Worm (Caenorhabditis elegans) whole organism, early embryonic: ENCODE results near the gene R07E3.6.

ENCODE experiments used
- B0310.2 ChIP-seq: sonication (generic microtip); optimal IDR thresholded peaks from 2 replicates; lab custom pipeline; 2016; ENCODE audit warnings: mild to moderate bottlenecking, missing genetic modification characterization, missing compliant biosample characterization
- F13C5.2 ChIP-seq: sonication (generic microtip); optimal IDR thresholded peaks from 2 replicates; lab custom pipeline; 2017; ENCODE audit warnings: mild to moderate bottlenecking, missing genetic modification characterization, inconsistent platforms, missing compliant biosample characterization
- aly-1 ChIP-seq: sonication (generic microtip); optimal IDR thresholded peaks from 2 replicates; lab custom pipeline; 2016; ENCODE audit warnings: missing genetic modification characterization, missing compliant biosample characterization
- ama-1 ChIP-seq: fragments of 150-350 bp; optimal IDR thresholded peaks from 2 replicates; lab custom pipeline; 2014
- ceh-13 ChIP-seq: fragments of 200-800 bp; sonication (Bioruptor generic); optimal IDR thresholded peaks from 2 replicates; lab custom pipeline; 2018; ENCODE audit warnings: mild to moderate bottlenecking, missing genetic modification characterization, missing compliant biosample characterization
- ceh-36 ChIP-seq: sonication (generic microtip); optimal IDR thresholded peaks from 2 replicates; lab custom pipeline; 2016; ENCODE audit warnings: missing genetic modification characterization, inconsistent platforms, missing compliant biosample characterization
- ets-7 ChIP-seq: sonication (generic microtip); optimal IDR thresholded peaks from 2 replicates; lab custom pipeline; 2016; ENCODE audit warnings: missing genotype, missing genetic modification characterization, missing compliant biosample characterization
- flt-1 ChIP-seq: fragments of 200-800 bp; sonication (Bioruptor generic); IDR thresholded peaks from 2 replicates; pipeline ENCODE4 v1.3.6; 2022; ENCODE audit warnings: missing genetic modification characterization, missing compliant biosample characterization
- hmbx-1 ChIP-seq: sonication (generic microtip); optimal IDR thresholded peaks from 2 replicates; lab custom pipeline; 2016; ENCODE audit warnings: mild to moderate bottlenecking, missing genetic modification characterization, missing compliant biosample characterization
- hmg-4 ChIP-seq: fragments of 200-800 bp; sonication (Bioruptor generic); optimal IDR thresholded peaks from 2 replicates; lab custom pipeline; 2018; ENCODE audit warnings: mild to moderate bottlenecking, missing genetic modification characterization, missing compliant biosample characterization
- hnd-1 ChIP-seq: sonication (generic microtip); optimal IDR thresholded peaks from 2 replicates; lab custom pipeline; 2016; ENCODE audit warnings: missing genetic modification characterization, missing compliant biosample characterization
- pes-1 ChIP-seq: fragments of 200-800 bp; sonication (Bioruptor generic); IDR thresholded peaks from 2 replicates; pipeline ENCODE4 v1.3.6; 2022; ENCODE audit warnings: missing genetic modification reagents, missing genetic modification characterization, missing compliant biosample characterization
- scrt-1 ChIP-seq: fragments of 200-800 bp; sonication (Bioruptor generic); IDR thresholded peaks from 2 replicates; pipeline ENCODE4 v1.3.6; 2022; ENCODE audit warnings: missing genetic modification characterization, missing compliant biosample characterization
- sea-1 ChIP-seq: fragments of 200-800 bp; sonication (Bioruptor generic); conservative IDR thresholded peaks from 2 replicates; pipeline ENCODE4 v1.3.6; 2022; ENCODE audit warnings: missing genetic modification characterization, missing compliant biosample characterization
- tbx-11 ChIP-seq: fragments of 200-800 bp; sonication (Bioruptor generic); IDR thresholded peaks from 2 replicates; pipeline ENCODE4 v1.3.6; 2022; ENCODE audit warnings: missing genetic modification characterization, missing compliant biosample characterization
- tbx-37 ChIP-seq: fragments of 200-800 bp; sonication (Bioruptor generic); conservative IDR thresholded peaks from 2 replicates; pipeline ENCODE4 v1.3.6; 2022; ENCODE audit warnings: missing genetic modification reagents, missing genetic modification characterization, missing compliant biosample characterization
- tra-4 ChIP-seq: sonication (generic microtip); optimal IDR thresholded peaks from 2 replicates; lab custom pipeline; 2017; ENCODE audit warnings: missing genetic modification characterization, missing compliant biosample characterization

Gene R07E3.6

DNA sequence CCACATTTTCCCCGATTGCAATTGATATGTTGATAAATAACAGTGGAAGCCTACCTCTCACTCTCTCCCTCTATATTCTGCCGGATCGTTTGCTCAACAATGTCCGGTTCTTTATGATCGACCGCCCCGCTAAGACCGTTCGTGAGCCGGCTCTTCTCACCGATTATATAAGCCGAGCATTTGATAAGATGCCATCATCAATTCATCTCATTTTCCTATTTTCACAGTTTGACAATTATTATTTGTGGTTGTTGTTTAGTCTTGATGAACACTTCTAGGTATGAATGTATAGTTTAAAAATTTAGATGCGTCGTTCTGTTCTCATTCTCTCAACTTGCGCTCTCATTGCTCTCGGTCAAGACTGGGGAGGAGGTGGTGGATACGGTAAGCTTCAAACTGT lies 18.6 kb downstream of the R07E3.6 start, which contains the start of gene idpa-3:
idpa-3 (plus strand) TSS at position 301 of the 400 bp plus-strand sequence.
- TF ChIP-seq tbx-11 (no peak), flt-1 (GFP tag; lab: Robert Waterston, UW) (no peak), hmbx-1 (tag; lab: Kevin White, UChicago) (no peak), tra-4 (no peak), F13C5.2 (tag; lab: Kevin White, UChicago) (no peak), ama-1 (lab: Kevin White, UChicago) (no peak), hmg-4 (GFP tag; lab: Kevin White, UChicago) (no peak), ceh-36 (tag; lab: Kevin White, UChicago) (no peak), B0310.2 (tag; lab: Kevin White, UChicago) (no peak), hnd-1 (tag; lab: Kevin White, UChicago) (no peak), ceh-13 (no peak), sea-1 (GFP tag; lab: Robert Waterston, UW) (no peak), pes-1 (GFP tag; lab: Robert Waterston, UW) (no peak)

DNA sequence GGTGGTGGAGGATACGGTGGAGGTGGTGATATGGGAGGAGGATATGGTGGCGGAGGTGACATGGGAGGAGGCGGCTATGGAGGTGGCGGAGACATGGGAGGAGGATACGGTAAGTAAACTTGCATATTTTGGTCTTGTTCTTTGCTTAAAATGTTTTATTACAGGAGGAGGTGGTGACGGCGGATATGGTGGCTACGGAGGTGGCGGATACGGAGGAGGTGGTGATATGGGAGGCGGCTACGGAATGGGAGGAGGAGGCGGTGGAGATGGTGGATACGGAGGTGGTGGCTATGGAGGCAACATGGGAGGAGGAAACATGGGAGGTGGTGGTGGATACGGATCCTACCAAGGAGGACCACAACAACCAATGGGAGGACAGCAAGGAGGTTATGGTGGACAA lies 19.1 kb downstream of the R07E3.6 start:
- TF ChIP-seq ceh-36 (tag; lab: Kevin White, UChicago) (no peak), hmg-4 (GFP tag; lab: Kevin White, UChicago) (no peak), tbx-37 (GFP tag; lab: Robert Waterston, UW) (0 out of 2 replicates have a peak, but pooled peaks have one; percentile 24), aly-1 (tag; lab: Kevin White, UChicago) (peak; percentile 51), pes-1 (GFP tag; lab: Robert Waterston, UW) (no peak), hnd-1 (tag; lab: Kevin White, UChicago) (no peak), scrt-1 (no peak), tbx-11 (no peak)

DNA sequence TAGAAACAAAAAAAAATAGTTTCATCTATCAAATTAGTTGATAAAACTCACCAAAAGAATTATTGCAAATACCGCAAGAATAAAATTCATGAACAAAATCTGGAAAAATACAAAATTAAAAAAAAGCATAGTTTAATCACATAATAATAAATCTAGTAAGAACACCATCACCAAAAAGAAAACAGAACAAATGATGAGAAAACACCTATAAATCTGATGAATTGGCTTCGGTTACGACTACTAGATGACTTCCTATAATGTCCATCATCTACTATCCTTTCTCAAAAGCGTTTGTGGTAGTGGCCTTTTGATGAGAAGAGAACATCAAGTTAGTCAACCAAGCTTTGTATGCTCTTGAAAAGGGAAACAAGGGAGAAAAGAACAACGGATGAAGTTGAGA lies 20.6 kb downstream of the R07E3.6 start, which contains the start of gene cut-5:
cut-5 (minus strand) TSS at position 101 of the 400 bp plus-strand sequence.
- TF ChIP-seq tra-4 (no peak), ceh-13 (no peak), hnd-1 (tag; lab: Kevin White, UChicago) (no peak), B0310.2 (tag; lab: Kevin White, UChicago) (no peak)

DNA sequence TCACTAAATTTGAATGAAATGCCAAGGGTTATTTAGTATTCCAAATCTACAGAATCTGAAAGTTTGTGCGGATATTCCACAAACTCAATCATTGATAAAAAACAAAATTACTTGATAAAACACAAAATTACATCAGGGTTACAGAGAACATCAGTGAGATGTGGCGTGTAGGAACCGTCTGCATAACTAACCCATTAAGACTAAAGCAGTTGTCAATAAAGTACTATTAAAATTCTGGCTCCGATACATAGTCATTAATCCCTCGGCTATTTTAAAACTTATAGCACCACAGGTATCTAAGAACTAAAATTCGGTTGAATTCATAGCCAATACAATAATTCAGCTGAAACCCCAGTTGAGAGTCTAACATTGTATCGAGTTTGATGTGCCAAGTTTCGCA lies 21.2 kb downstream of the R07E3.6 start:
- TF ChIP-seq ceh-36 (tag; lab: Kevin White, UChicago) (no peak), B0310.2 (tag; lab: Kevin White, UChicago) (no peak), hmbx-1 (tag; lab: Kevin White, UChicago) (no peak), hmg-4 (GFP tag; lab: Kevin White, UChicago) (no peak), ceh-13 (no peak), tbx-37 (GFP tag; lab: Robert Waterston, UW) (no peak), flt-1 (GFP tag; lab: Robert Waterston, UW) (no peak), ets-7 (tag; lab: Kevin White, UChicago) (no peak), F13C5.2 (tag; lab: Kevin White, UChicago) (no peak), tbx-11 (no peak), scrt-1 (no peak), ama-1 (lab: Kevin White, UChicago) (no peak), sea-1 (GFP tag; lab: Robert Waterston, UW) (no peak), aly-1 (tag; lab: Kevin White, UChicago) (no peak), pes-1 (GFP tag; lab: Robert Waterston, UW) (no peak), hnd-1 (tag; lab: Kevin White, UChicago) (no peak), tra-4 (no peak)

DNA sequence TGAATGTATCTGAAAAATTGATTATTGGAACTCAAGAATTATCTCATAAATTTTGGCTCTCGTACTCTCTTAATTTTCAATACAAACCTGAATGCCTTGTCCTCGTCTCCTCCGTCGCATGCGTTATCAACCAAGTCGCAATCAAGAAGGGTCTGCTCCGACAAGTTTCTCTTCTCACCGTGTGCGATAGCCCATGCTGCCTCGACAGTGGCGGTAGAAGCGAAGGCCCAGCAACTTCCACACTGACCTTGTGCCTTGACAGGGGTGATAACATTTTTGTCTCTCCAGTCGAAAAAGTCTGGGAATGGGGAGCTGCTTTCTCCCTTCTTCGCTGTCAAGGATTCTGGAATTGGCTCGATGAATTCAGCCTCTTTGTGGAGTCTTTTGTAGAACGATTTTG lies 22.5 kb downstream of the R07E3.6 start:
- no peak for TF ChIP-seq ama-1 (lab: Kevin White, UChicago)
- TF ChIP-seq tbx-37 (GFP tag; lab: Robert Waterston, UW), result no peak
- TF ChIP-seq sea-1 (GFP tag; lab: Robert Waterston, UW), result no peak
- no peak for TF ChIP-seq scrt-1
- no peak for TF ChIP-seq B0310.2 (tag; lab: Kevin White, UChicago)
- TF ChIP-seq tbx-11, result no peak
- no peak for TF ChIP-seq ceh-13
- no peak for TF ChIP-seq tra-4
- no peak for TF ChIP-seq ceh-36 (tag; lab: Kevin White, UChicago)
- no peak for TF ChIP-seq hmg-4 (GFP tag; lab: Kevin White, UChicago)
- TF ChIP-seq ets-7 (tag; lab: Kevin White, UChicago), result no peak
- no peak for TF ChIP-seq flt-1 (GFP tag; lab: Robert Waterston, UW)

DNA sequence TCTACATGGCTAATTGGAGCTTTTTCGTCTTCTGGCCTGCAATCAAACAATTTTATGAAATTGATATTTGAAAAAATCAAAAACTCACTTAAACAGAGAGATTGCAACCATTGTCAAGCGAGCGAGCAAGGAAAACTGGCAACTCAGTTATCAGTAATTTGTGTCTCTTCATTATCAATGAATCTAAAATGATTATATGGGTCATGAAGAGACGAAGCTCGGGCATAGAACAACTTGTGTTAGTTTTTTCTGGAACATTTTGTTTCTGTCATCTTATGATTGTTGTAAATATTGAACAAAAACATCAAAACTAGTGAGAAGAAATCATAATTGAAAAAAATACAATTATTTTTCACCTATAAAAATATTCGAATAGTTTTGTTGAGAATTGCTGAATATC lies 23.5 kb downstream of the R07E3.6 start, which contains the start of gene R07E3.1:
R07E3.1 (minus strand) TSS at position 176 of the 400 bp plus-strand sequence.
- no peak for TF ChIP-seq scrt-1
- TF ChIP-seq B0310.2 (tag; lab: Kevin White, UChicago), result no peak
- TF ChIP-seq ceh-13, result no peak
- no peak for TF ChIP-seq ama-1 (lab: Kevin White, UChicago)
- TF ChIP-seq sea-1 (GFP tag; lab: Robert Waterston, UW), result no peak
- no peak for TF ChIP-seq hmbx-1 (tag; lab: Kevin White, UChicago)

DNA sequence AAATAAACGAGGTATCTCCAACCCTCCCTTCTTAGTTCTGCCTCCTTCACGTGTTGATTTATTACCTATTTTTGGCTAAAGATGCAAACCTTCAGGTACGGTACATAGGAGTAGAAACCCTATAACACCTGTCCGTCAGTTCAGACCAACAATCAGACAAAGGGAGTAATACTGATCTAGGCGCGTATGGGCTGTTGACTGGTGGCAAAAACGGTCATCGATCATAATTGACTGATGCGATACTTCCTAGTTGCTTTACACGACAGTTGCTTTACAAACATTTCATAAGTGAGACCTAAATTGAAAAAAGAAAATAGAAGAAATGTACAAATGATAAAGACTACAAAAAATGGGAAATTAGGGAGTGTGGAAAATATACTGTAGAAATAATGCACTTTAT lies 32.6 kb downstream of the R07E3.6 start:
- TF ChIP-seq ets-7 (tag; lab: Kevin White, UChicago), result no peak
- no peak for TF ChIP-seq B0310.2 (tag; lab: Kevin White, UChicago)
- no peak for TF ChIP-seq tra-4
- no peak for TF ChIP-seq ama-1 (lab: Kevin White, UChicago)
- TF ChIP-seq aly-1 (tag; lab: Kevin White, UChicago), result no peak
- no peak for TF ChIP-seq F13C5.2 (tag; lab: Kevin White, UChicago)
- no peak for TF ChIP-seq scrt-1
- no peak for TF ChIP-seq flt-1 (GFP tag; lab: Robert Waterston, UW)
- no peak for TF ChIP-seq pes-1 (GFP tag; lab: Robert Waterston, UW)
- TF ChIP-seq hmg-4 (GFP tag; lab: Kevin White, UChicago), result no peak
- no peak for TF ChIP-seq tbx-37 (GFP tag; lab: Robert Waterston, UW)
- TF ChIP-seq sea-1 (GFP tag; lab: Robert Waterston, UW), result no peak
- no peak for TF ChIP-seq hnd-1 (tag; lab: Kevin White, UChicago)
- TF ChIP-seq ceh-13, result no peak
- TF ChIP-seq hmbx-1 (tag; lab: Kevin White, UChicago), result no peak
- no peak for TF ChIP-seq tbx-11
- TF ChIP-seq ceh-36 (tag; lab: Kevin White, UChicago), result no peak
